Fruit fly (Drosophila melanogaster): Measurements from ENCODE around the gene Cdk5alpha.

DNA sequence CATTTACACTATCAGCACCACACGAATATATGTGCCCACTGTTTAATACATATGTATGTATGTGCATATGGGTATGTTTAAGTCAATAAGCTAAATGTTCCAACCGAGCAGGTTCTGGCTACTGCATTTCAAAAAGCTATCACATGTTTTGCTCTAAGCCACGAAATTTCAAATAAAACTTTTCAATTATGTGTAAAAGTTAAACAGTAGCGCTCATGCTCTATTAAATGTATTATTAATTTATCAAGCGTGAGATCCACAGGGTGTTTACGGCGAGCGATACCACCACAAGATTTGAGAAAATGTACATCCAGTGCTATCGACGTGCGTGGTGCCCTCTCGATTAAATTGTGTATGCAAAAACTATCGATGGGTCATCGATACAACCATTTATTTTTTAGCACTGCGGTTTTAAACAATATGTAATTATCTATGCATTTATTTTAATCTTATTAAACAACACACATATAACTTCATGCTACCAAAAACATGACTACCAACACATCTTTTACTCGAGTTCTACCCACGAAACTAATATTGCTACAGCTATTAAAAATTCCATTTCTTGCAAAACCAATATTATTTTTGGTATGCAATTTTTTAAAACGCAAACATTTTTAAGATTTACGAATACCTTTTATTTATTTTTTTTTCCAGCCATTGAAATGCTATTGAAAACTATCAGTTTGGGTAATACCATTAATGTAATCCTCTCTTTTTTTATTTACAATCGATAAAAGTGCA, 49.8 kb downstream of the Cdk5alpha start, which contains the start of gene Pten:
- TF ChIP-seq CG15336 (GFP tag; IDR thresholded peaks at IDR 0.05) = peak; percentile 72
- no peak for TF ChIP-seq CG3919 (GFP tag; optimal IDR thresholded peaks at IDR 0.05)
- no peak for TF ChIP-seq CG6163 (GFP tag; IDR thresholded peaks at IDR 0.05)
- TF ChIP-seq pdm3 (GFP tag; optimal IDR thresholded peaks at IDR 0.05) = no peak
- peak; percentile 52 for TF ChIP-seq cyc (GFP tag; optimal IDR thresholded peaks at IDR 0.05)
- TF ChIP-seq CG10669 (GFP tag; optimal IDR thresholded peaks at IDR 0.05) = no peak
- TF ChIP-seq CG11294 (GFP tag; IDR thresholded peaks at IDR 0.05) = no peak
- TF ChIP-seq Ets21C (GFP tag; optimal IDR thresholded peaks at IDR 0.05) = peak; percentile 42
- TF ChIP-seq CG3032 (tag; optimal IDR thresholded peaks at IDR 0.05) = peak; percentile 61
- TF ChIP-seq CG11762 (GFP tag; optimal IDR thresholded peaks at IDR 0.05; ENCODE audit: insufficient read depth) = no peak
